Fruit fly (Drosophila melanogaster) whole organism, embryonic: ENCODE measurements around the gene CG10300.
A peak's percentile ranks its signal among the peaks of the same experiment; 100 is the strongest.

Experiments used
- Awh ChIP-seq: fragments of 200-800 bp; sonication (Bioruptor generic); IDR thresholded peaks from 2 replicates; pipeline ENCODE4, ENCODE4 v1.3.6; 2022; ENCODE audit warnings: missing biosample characterization, missing genetic modification characterization
- CG11085 ChIP-seq: fragments of 200-800 bp; sonication (Bioruptor generic); IDR thresholded peaks from 2 replicates; pipeline ENCODE4 v1.3.6; 2022; ENCODE audit warnings: missing biosample characterization, missing genetic modification characterization
- CG12104 ChIP-seq: fragments of 200-800 bp; sonication (Bioruptor generic); optimal IDR thresholded peaks from 3 replicates; lab custom pipeline; 2016; ENCODE audit warnings: missing biosample characterization, missing genetic modification characterization
- CG14860 ChIP-seq: fragments of 200-800 bp; sonication (Bioruptor generic); IDR thresholded peaks from 3 replicates; pipeline ENCODE4 v1.3.6; 2022; ENCODE audit warnings: missing biosample characterization, missing genetic modification characterization; ENCODE audit not compliant: partially characterized antibody
- CG15011 ChIP-seq: fragments of 200-800 bp; sonication (Bioruptor generic); optimal IDR thresholded peaks from 3 replicates; lab custom pipeline; 2018; ENCODE audit warnings: missing biosample characterization, mild to moderate bottlenecking, missing genetic modification characterization
- CG15073 ChIP-seq: fragments of 200-800 bp; sonication (Bioruptor generic); optimal IDR thresholded peaks from 2 replicates; lab custom pipeline; 2016; ENCODE audit warnings: missing biosample characterization, missing genetic modification characterization
- CG17829 ChIP-seq: fragments of 200-800 bp; optimal IDR thresholded peaks from 2 replicates; lab custom pipeline; 2019; ENCODE audit warnings: missing biosample characterization, mild to moderate bottlenecking, missing genetic modification characterization, moderate library complexity
- CG2129 ChIP-seq: fragments of 200-800 bp; sonication (Bioruptor generic); IDR thresholded peaks from 2 replicates; pipeline ENCODE4 v1.3.6; 2022; ENCODE audit warnings: missing biosample characterization, missing genetic modification characterization; ENCODE audit not compliant: partially characterized antibody
- CG31365 ChIP-seq: fragments of 200-800 bp; sonication (Bioruptor generic); optimal IDR thresholded peaks from 2 replicates; lab custom pipeline; 2018; ENCODE audit warnings: missing biosample characterization, mild to moderate bottlenecking, missing genetic modification characterization
- CG33557 ChIP-seq: fragments of 200-800 bp; sonication (Bioruptor generic); optimal IDR thresholded peaks from 2 replicates; lab custom pipeline; 2019; ENCODE audit warnings: missing biosample characterization, mild to moderate bottlenecking, missing genetic modification characterization, moderate library complexity
- CG4854 ChIP-seq: fragments of 200-800 bp; sonication (Bioruptor generic); optimal IDR thresholded peaks from 2 replicates; lab custom pipeline; 2016; ENCODE audit warnings: missing biosample characterization, missing genetic modification characterization, inconsistent platforms
- CG8281 ChIP-seq: fragments of 200-800 bp; sonication (Bioruptor generic); optimal IDR thresholded peaks from 2 replicates; lab custom pipeline; 2018; ENCODE audit warnings: missing biosample characterization, mild to moderate bottlenecking, missing genetic modification characterization, moderate library complexity
- CG8944 ChIP-seq: fragments of 200-800 bp; sonication (Bioruptor generic); optimal IDR thresholded peaks from 3 replicates; lab custom pipeline; 2016; ENCODE audit warnings: missing biosample characterization, missing genetic modification characterization
- Deaf1 ChIP-seq: fragments of 200-800 bp; optimal IDR thresholded peaks from 3 replicates; lab custom pipeline; 2019; ENCODE audit warnings: missing biosample characterization, mild to moderate bottlenecking, missing genetic modification characterization, moderate library complexity
- E2f2 ChIP-seq: fragments of 200-800 bp; sonication (Bioruptor generic); IDR thresholded peaks from 2 replicates; pipeline ENCODE4 v1.3.6; 2022; ENCODE audit warnings: missing biosample characterization, missing genetic modification characterization
- ERR ChIP-seq: fragments of 200-800 bp; sonication (Bioruptor generic); optimal IDR thresholded peaks from 2 replicates; lab custom pipeline; 2016; ENCODE audit warnings: missing biosample characterization, missing genetic modification characterization
- Eip74EF ChIP-seq, 2 experiments: fragments of 200-800 bp in 1 of 2; fragments of >200 bp in 1 of 2; sonication (Bioruptor generic) in 1 of 2; optimal IDR thresholded peaks; 2 replicates each; lab custom pipeline; 2017 to 2019; ENCODE audit warnings: missing biosample characterization in 2 of 2, missing genetic modification characterization in 2 of 2, mild to moderate bottlenecking in 1 of 2, moderate library complexity in 1 of 2
- Ets97D ChIP-seq: fragments of 200-800 bp; sonication (Bioruptor generic); optimal IDR thresholded peaks from 3 replicates; lab custom pipeline; 2016; ENCODE audit warnings: missing biosample characterization, missing genetic modification characterization
- Kr ChIP-seq: fragments of 200-800 bp; sonication (Bioruptor generic); optimal IDR thresholded peaks from 2 replicates; lab custom pipeline; 2017; ENCODE audit warnings: missing biosample characterization, mild to moderate bottlenecking, missing genetic modification characterization
- MESR4 ChIP-seq: fragments of 200-800 bp; sonication (Bioruptor generic); optimal IDR thresholded peaks from 2 replicates; lab custom pipeline; 2018; ENCODE audit warnings: missing biosample characterization, mild to moderate bottlenecking, missing genetic modification characterization, moderate library complexity
- NC2β ChIP-seq: fragments of 200-800 bp; sonication (Bioruptor generic); optimal IDR thresholded peaks from 2 replicates; lab custom pipeline; 2016; ENCODE audit warnings: missing biosample characterization, missing genetic modification characterization
- NK7.1 ChIP-seq: fragments of 200-800 bp; sonication (Bioruptor generic); optimal IDR thresholded peaks from 3 replicates; lab custom pipeline; 2016; ENCODE audit warnings: missing biosample characterization, missing genetic modification characterization
- Rfx ChIP-seq: fragments of 200-800 bp; sonication (Bioruptor generic); IDR thresholded peaks from 2 replicates; pipeline ENCODE4 v1.3.6; 2022; ENCODE audit warnings: missing biosample characterization, missing genetic modification characterization
- Side ChIP-seq: fragments of 200-800 bp; sonication (Bioruptor generic); optimal IDR thresholded peaks from 2 replicates; lab custom pipeline; 2016; ENCODE audit warnings: missing biosample characterization, missing genetic modification characterization
- Sox102F ChIP-seq: fragments of 200-800 bp; sonication (Bioruptor generic); optimal IDR thresholded peaks from 2 replicates; lab custom pipeline; 2018; ENCODE audit warnings: missing biosample characterization, mild to moderate bottlenecking, missing genetic modification characterization, moderate library complexity
- Ssrp ChIP-seq: fragments of 200-800 bp; sonication (Bioruptor generic); optimal IDR thresholded peaks from 2 replicates; lab custom pipeline; 2018; ENCODE audit warnings: missing biosample characterization, mild to moderate bottlenecking, missing genetic modification characterization, moderate library complexity
- Taf1 ChIP-seq: fragments of 200-800 bp; sonication (Bioruptor generic); IDR thresholded peaks from 2 replicates; pipeline ENCODE4 v1.3.6; 2022; ENCODE audit warnings: missing biosample characterization, missing genetic modification characterization
- Xbp1 ChIP-seq: fragments of 200-800 bp; sonication (Bioruptor generic); optimal IDR thresholded peaks from 3 replicates; lab custom pipeline; 2016; ENCODE audit warnings: missing biosample characterization, mild to moderate bottlenecking, missing genetic modification characterization
- ase ChIP-seq: fragments of 200-800 bp; sonication (Bioruptor generic); IDR thresholded peaks from 3 replicates; pipeline ENCODE4 v1.3.6; 2022; ENCODE audit warnings: missing biosample characterization, missing genetic modification characterization
- bigmax ChIP-seq: fragments of 200-800 bp; sonication (Bioruptor generic); optimal IDR thresholded peaks from 2 replicates; lab custom pipeline; 2018; ENCODE audit warnings: missing biosample characterization, mild to moderate bottlenecking, missing genetic modification characterization
- ci ChIP-seq: fragments of 200-800 bp; sonication (Bioruptor generic); IDR thresholded peaks from 3 replicates; pipeline ENCODE4 v1.3.6; 2022; ENCODE audit warnings: missing biosample characterization, missing genetic modification characterization
- dysf ChIP-seq: fragments of 200-800 bp; sonication (Bioruptor generic); IDR thresholded peaks from 3 replicates; pipeline ENCODE4 v1.3.6; 2022; ENCODE audit warnings: missing biosample characterization, missing genetic modification characterization
- en ChIP-seq: fragments of 200-800 bp; sonication (Bioruptor generic); optimal IDR thresholded peaks from 2 replicates; lab custom pipeline; 2016; ENCODE audit warnings: missing biosample characterization, missing genetic modification characterization
- esg ChIP-seq: fragments of 200-800 bp; sonication (Bioruptor generic); conservative IDR thresholded peaks from 2 replicates; pipeline ENCODE4 v1.3.6; 2022; ENCODE audit warnings: missing biosample characterization, missing genetic modification characterization
- eve ChIP-seq, 2 experiments: fragments of >200 bp; optimal IDR thresholded peaks; 2 replicates each; lab custom pipeline; 2017; ENCODE audit warnings: missing biosample characterization in 2 of 2, missing genetic modification characterization in 2 of 2
- gcm ChIP-seq: fragments of 200-800 bp; sonication (Bioruptor generic); optimal IDR thresholded peaks from 2 replicates; lab custom pipeline; 2019; ENCODE audit warnings: missing biosample characterization, mild to moderate bottlenecking, missing genetic modification characterization, moderate library complexity
- grau ChIP-seq: fragments of 200-800 bp; optimal IDR thresholded peaks from 3 replicates; lab custom pipeline; 2019; ENCODE audit warnings: missing biosample characterization, mild to moderate bottlenecking, missing genetic modification characterization, moderate library complexity
- lov ChIP-seq, 2 experiments: fragments of 200-800 bp in 1 of 2; fragments of >200 bp in 1 of 2; sonication (Bioruptor generic) in 1 of 2; IDR thresholded peaks in 1 of 2; optimal IDR thresholded peaks in 1 of 2; 2 replicates in 1 of 2; 3 replicates in 1 of 2; pipeline versions ENCODE4 v1.3.6 to Lab custom; 2017 to 2022; ENCODE audit warnings: missing biosample characterization in 1 of 2, missing genetic modification characterization in 1 of 2
- pnt ChIP-seq: fragments of 200-800 bp; sonication (Bioruptor generic); optimal IDR thresholded peaks from 3 replicates; lab custom pipeline; 2016; ENCODE audit warnings: missing biosample characterization, missing genetic modification characterization
- seq ChIP-seq: fragments of 200-800 bp; sonication (Bioruptor generic); IDR thresholded peaks from 2 replicates; pipeline ENCODE4 v1.3.6; 2022; ENCODE audit warnings: missing biosample characterization, missing genetic modification characterization
- slbo ChIP-seq: fragments of 200-800 bp; sonication (Bioruptor generic); IDR thresholded peaks from 2 replicates; pipeline ENCODE4 v1.3.6; 2022; ENCODE audit warnings: missing biosample characterization, missing genetic modification characterization
- slou ChIP-seq: fragments of 200-800 bp; sonication (Bioruptor generic); optimal IDR thresholded peaks from 3 replicates; lab custom pipeline; 2016; ENCODE audit warnings: missing biosample characterization, missing genetic modification characterization
- sr ChIP-seq: fragments of 200-800 bp; sonication (Bioruptor generic); IDR thresholded peaks from 3 replicates; pipeline ENCODE4 v1.3.6; 2022; ENCODE audit warnings: missing biosample characterization, missing genetic modification characterization
- tna ChIP-seq: fragments of 200-800 bp; sonication (Bioruptor generic); IDR thresholded peaks from 2 replicates; pipeline ENCODE4 v1.3.6; 2022; ENCODE audit warnings: missing biosample characterization, missing genetic modification characterization; ENCODE audit not compliant: partially characterized antibody
- trem ChIP-seq: fragments of 200-800 bp; optimal IDR thresholded peaks from 3 replicates; lab custom pipeline; 2019; ENCODE audit warnings: missing biosample characterization, mild to moderate bottlenecking, missing genetic modification characterization, moderate library complexity
- twi ChIP-seq: fragments of 200-800 bp; optimal IDR thresholded peaks from 2 replicates; lab custom pipeline; 2019; ENCODE audit warnings: missing biosample characterization, mild to moderate bottlenecking, missing genetic modification characterization, moderate library complexity
- zen2 ChIP-seq: fragments of 200-800 bp; sonication (Bioruptor generic); IDR thresholded peaks from 3 replicates; pipeline ENCODE4 v1.3.6; 2022; ENCODE audit warnings: missing biosample characterization, missing genetic modification characterization; ENCODE audit not compliant: partially characterized antibody
- zfh1 ChIP-seq: fragments of 200-800 bp; sonication (Bioruptor generic); IDR thresholded peaks from 3 replicates; pipeline ENCODE4 v1.3.6; 2022; ENCODE audit warnings: missing biosample characterization, missing genetic modification characterization

The CG10300 gene

dm6 chr3R:23669401-23670216 lies 41.7 kb upstream of the CG10300 start, which contains the start of gene CG31145 (continued):
- TF ChIP-seq ci (GFP tag; lab: Robert Waterston, UW) (peak; percentile 98), seq (GFP tag; lab: Robert Waterston, UW) (peak; percentile 99), esg (GFP tag; lab: Robert Waterston, UW) (peak; percentile 99), sr (GFP tag; lab: Robert Waterston, UW) (peak; percentile 86), CG31365 (tag; lab: Kevin White, UChicago) (peak; percentile 92), CG12104 (peak; percentile 100), CG14860 (GFP tag; lab: Robert Waterston, UW) (no peak), slou (GFP tag; lab: Kevin White, UChicago) (peak; percentile 99), CG2129 (GFP tag; lab: Robert Waterston, UW) (no peak), trem (peak; percentile 97), Sox102F (GFP tag; lab: Kevin White, UChicago) (peak; percentile 100), slbo (peak; percentile 99), ERR (GFP tag; lab: Kevin White, UChicago) (peak; percentile 99), CG11085 (peak; percentile 97), Side (GFP tag; lab: Kevin White, UChicago) (peak; percentile 100), twi (tag; lab: Kevin White, UChicago) (peak; percentile 98), Rfx (GFP tag; lab: Robert Waterston, UW) (peak; percentile 99), Ets97D (GFP tag; lab: Kevin White, UChicago) (peak; percentile 95), MESR4 (GFP tag; lab: Kevin White, UChicago) (peak; percentile 73), NK7.1 (GFP tag; lab: Kevin White, UChicago) (peak; percentile 99), CG8281 (peak; percentile 95), bigmax (GFP tag; lab: Kevin White, UChicago) (peak; percentile 83), NC2β (GFP tag; lab: Kevin White, UChicago) (peak; percentile 99), CG17829 (tag; lab: Kevin White, UChicago) (peak; percentile 99), en (peak; percentile 99), Taf1 (peak; percentile 97), CG15011 (GFP tag; lab: Kevin White, UChicago) (peak; percentile 100), zen2 (GFP tag; lab: Robert Waterston, UW) (no peak), ase (GFP tag; lab: Robert Waterston, UW) (peak; percentile 98), CG33557 (GFP tag; lab: Kevin White, UChicago) (peak; percentile 87), Deaf1 (tag; lab: Kevin White, UChicago) (peak; percentile 92), pnt (peak; percentile 99), Kr (GFP tag; lab: Kevin White, UChicago) (peak; percentile 14), E2f2 (GFP tag; lab: Robert Waterston, UW) (peak; percentile 92), Ssrp (peak; percentile 100), CG4854 (GFP tag; lab: Kevin White, UChicago) (peak; percentile 99), zfh1 (GFP tag; lab: Robert Waterston, UW) (peak; percentile 99), lov (optimal IDR thresholded peaks at IDR 0.05; lab: Kevin White, UChicago) (no peak), lov (GFP tag; IDR thresholded peaks at IDR 0.05; lab: Robert Waterston, UW) (peak; percentile 94), Xbp1 (peak; percentile 100), CG8944 (GFP tag; lab: Kevin White, UChicago) (peak; percentile 99), dysf (peak; percentile 100), gcm (peak; percentile 99), grau (tag; lab: Kevin White, UChicago) (peak; percentile 99), Eip74EF (GFP tag; optimal IDR thresholded peaks at IDR 0.05; lab: Kevin White, UChicago) (peak in 1 of 2 experiments; percentile 100), tna (GFP tag; lab: Robert Waterston, UW) (peak; percentile 70; the same call in 1 of the 2 replicates), CG15073 (GFP tag; lab: Kevin White, UChicago) (peak; percentile 90), eve (GFP tag; optimal IDR thresholded peaks at IDR 0.05; lab: Kevin White, UChicago) (peak in 1 of 2 experiments; percentile 100), Awh (GFP tag; lab: Robert Waterston, UW) (peak; percentile 98)
